Fruit fly (Drosophila melanogaster) Kc167 (cell line): ENCODE data around the gene CG5418.

Experiments used
- Sin3A ChIP-seq: fragments of >200 bp; optimal IDR thresholded peaks from 2 replicates; lab custom pipeline; 2018; ENCODE audit warnings: missing external identifiers
- insv ChIP-seq: fragments of >200 bp; optimal IDR thresholded peaks from 3 replicates; lab custom pipeline; 2018; ENCODE audit warnings: missing external identifiers
- psq ChIP-seq: fragments of >200 bp; optimal IDR thresholded peaks from 2 replicates; lab custom pipeline; 2017; ENCODE audit warnings: missing external identifiers

DNA sequence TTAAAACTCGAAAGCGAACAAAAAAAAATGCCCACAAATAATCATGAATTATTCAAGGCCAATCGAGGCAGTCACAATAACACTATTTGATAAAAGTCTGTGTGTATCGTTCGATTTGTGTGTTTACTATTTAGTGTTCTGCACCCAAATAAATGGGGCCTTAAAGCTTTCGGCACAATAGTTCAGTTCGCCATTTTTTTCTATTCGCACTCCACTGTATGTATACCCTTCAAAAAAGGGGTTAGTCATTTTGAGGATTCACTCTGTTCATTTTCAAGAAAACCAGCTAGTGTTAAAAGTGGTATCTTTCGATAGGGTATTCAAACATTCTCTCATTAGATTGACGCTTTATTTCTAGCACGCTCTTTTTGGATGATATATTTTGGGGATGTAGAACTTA lies 14.6 kb upstream of the CG5418 start:
- no peak for TF ChIP-seq insv (lab: Kevin White, UChicago)
- TF ChIP-seq psq (lab: Kevin White, UChicago): no peak
- no peak for TF ChIP-seq Sin3A (lab: Kevin White, UChicago)
